Worm (Caenorhabditis elegans): ENCODE data around the gene cnc-1.
A peak's percentile ranks its signal among the peaks of the same experiment; 100 is the strongest.

cnc-1 gene

DNA sequence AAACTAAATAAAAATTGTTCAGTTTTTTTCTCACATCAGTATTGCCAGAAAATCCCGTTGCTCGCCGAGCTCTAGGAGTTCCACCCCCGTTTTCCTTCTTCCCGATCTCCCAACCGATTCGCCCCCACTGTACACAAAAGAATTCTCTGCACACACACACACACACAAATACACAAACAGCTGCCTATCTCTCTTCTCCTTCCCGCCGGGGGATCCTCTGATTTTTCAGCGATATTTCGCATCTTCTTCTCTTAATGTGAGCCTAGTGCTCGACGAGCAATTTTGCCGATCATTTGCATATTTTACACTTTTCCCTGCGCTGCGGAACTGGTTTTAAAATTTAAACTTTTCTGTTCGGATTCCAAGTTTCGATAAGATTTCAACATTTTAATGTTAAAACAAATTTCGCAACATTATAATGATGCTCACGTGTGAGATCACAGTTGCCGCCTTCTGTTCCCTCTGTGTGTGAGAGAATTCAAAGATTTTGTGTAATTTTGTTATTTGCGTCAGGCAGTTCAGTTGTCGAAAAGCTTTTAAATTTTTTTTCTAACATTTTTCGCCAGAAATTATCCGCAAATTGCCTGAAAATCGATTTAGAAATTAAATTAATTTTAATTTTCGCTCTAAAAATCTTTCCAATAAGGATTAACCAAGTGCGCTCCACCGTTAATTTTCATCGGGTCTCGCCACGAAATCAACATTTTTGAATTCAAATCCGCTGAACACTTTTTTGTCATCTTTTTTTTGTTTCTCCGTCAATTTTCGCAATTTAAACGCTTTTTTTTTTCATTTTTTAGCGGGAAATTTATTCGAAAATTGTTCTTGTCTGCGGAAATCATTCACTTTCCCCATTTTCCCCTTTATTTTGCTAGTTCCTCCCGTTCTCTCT is 27.2 kb upstream of the cnc-1 start:
- peak; percentile 47 for TF ChIP-seq lsy-2 (tag; optimal IDR thresholded peaks at IDR 0.05)
- no peak for TF ChIP-seq tbx-8 (GFP tag; optimal IDR thresholded peaks at IDR 0.05)
- TF ChIP-seq nhr-237 (tag; optimal IDR thresholded peaks at IDR 0.05) = peak; percentile 10
- TF ChIP-seq hlh-1 (tag; optimal IDR thresholded peaks at IDR 0.05) = peak; percentile 95
- no peak for TF ChIP-seq bed-3 (GFP tag; optimal IDR thresholded peaks at IDR 0.05)
- TF ChIP-seq unc-62 (GFP tag; optimal IDR thresholded peaks at IDR 0.05) = peak; percentile 23
- no peak for TF ChIP-seq ceh-83 (GFP tag; optimal IDR thresholded peaks at IDR 0.05)
- TF ChIP-seq blmp-1 (tag; optimal IDR thresholded peaks at IDR 0.05) = no peak
- peak; percentile 64 for TF ChIP-seq unc-120 (tag; optimal IDR thresholded peaks at IDR 0.05; ENCODE audit: poor library complexity, severe bottlenecking)
- peak; percentile 32 for TF ChIP-seq pha-4 (tag; optimal IDR thresholded peaks at IDR 0.05)
- peak; percentile 80 for TF ChIP-seq ces-1 (GFP tag; optimal IDR thresholded peaks at IDR 0.05)
- TF ChIP-seq mep-1 (tag; optimal IDR thresholded peaks at IDR 0.05) = peak; percentile 64

DNA sequence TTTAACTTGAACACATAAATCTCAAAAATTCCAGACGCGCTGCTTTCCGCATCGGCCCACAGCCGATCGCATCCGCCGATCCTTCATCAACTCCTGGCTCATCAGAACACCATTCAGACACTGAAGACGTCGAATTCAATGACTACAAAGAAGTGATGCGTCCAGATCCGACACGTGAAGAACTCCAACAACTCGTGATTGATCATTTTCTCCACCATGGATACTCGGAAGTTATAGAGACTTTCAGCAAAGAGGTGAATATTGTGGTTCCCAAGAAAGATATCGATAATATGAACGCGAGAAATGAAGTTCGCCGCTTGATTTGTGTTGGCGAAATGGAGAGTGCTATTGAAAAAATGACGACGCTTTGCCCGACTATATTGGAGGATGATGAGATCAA is 24.8 kb upstream of the cnc-1 start:
- TF ChIP-seq blmp-1 (tag; optimal IDR thresholded peaks at IDR 0.05) = no peak
- TF ChIP-seq flh-1 (GFP tag; optimal IDR thresholded peaks at IDR 0.05) = no peak
- no peak for TF ChIP-seq sem-2 (GFP tag; optimal IDR thresholded peaks at IDR 0.05)
- TF ChIP-seq lin-13 (tag; optimal IDR thresholded peaks at IDR 0.05) = no peak
- TF ChIP-seq ceh-39 (tag; optimal IDR thresholded peaks at IDR 0.05) = no peak
- TF ChIP-seq ceh-83 (GFP tag; optimal IDR thresholded peaks at IDR 0.05) = no peak
- TF ChIP-seq mls-2 (tag; optimal IDR thresholded peaks at IDR 0.05) = no peak
- TF ChIP-seq pha-4 (tag; optimal IDR thresholded peaks at IDR 0.05) = no peak
- no peak for TF ChIP-seq mab-5 (tag; optimal IDR thresholded peaks at IDR 0.05)
- TF ChIP-seq snpc-4 (tag; optimal IDR thresholded peaks at IDR 0.05) = no peak
- TF ChIP-seq ces-1 (GFP tag; optimal IDR thresholded peaks at IDR 0.05) = no peak
- TF ChIP-seq tbx-8 (GFP tag; optimal IDR thresholded peaks at IDR 0.05) = no peak
- TF ChIP-seq cnd-1 (tag; optimal IDR thresholded peaks at IDR 0.05) = no peak

DNA sequence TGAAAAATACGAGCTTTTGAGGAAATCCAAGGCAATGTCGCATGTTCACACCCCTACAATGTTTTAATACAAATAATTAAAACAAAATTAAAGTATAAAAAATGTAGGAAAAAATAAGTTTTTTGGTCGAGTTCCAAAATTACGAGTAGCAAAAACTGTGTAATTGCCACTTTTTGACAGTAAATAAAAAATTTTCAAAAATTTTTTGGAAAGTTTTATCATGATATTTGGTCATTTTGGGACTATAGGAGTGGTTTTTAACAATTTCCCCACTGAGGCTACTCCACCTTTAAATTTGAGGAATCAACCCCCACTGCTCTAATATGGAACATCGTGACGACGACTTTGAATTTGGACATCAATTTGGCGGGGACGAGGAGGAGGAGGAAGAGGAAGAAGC is 23.4 kb upstream of the cnc-1 start, which contains the start of gene gid-8:
Gene gid-8, plus strand, starts transcription at position 301 of the 400 bp plus-strand sequence.
- TF ChIP-seq snpc-4 (tag; optimal IDR thresholded peaks at IDR 0.05) = no peak

DNA sequence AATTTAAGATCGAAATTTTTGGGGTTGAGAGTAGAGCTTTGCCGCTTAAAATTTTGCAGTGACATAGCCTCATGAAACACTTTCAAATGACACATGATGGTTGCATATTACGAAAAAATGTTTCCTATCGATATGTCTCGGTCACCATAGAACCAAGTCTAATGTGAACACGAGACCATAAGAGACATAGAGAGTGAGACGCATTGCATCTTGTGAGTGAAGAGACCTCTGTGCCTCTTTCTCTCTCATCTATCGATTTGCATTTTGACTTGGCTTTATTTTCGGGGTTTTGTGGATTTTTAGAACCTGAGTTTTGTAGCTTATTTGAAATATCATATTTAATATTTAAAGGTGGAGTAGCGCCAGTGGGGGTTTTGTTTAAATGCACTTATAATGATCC is 22.9 kb upstream of the cnc-1 start:
- TF ChIP-seq unc-120 (tag; optimal IDR thresholded peaks at IDR 0.05; ENCODE audit: poor library complexity, severe bottlenecking) (peak; percentile 23), lin-32 (GFP tag; optimal IDR thresholded peaks at IDR 0.05) (no peak), pha-4 (tag; optimal IDR thresholded peaks at IDR 0.05) (no peak), unc-62 (GFP tag; optimal IDR thresholded peaks at IDR 0.05) (no peak), mls-2 (tag; optimal IDR thresholded peaks at IDR 0.05) (no peak), bed-3 (GFP tag; optimal IDR thresholded peaks at IDR 0.05) (no peak), ceh-43 (GFP tag; optimal IDR thresholded peaks at IDR 0.05) (no peak)

DNA sequence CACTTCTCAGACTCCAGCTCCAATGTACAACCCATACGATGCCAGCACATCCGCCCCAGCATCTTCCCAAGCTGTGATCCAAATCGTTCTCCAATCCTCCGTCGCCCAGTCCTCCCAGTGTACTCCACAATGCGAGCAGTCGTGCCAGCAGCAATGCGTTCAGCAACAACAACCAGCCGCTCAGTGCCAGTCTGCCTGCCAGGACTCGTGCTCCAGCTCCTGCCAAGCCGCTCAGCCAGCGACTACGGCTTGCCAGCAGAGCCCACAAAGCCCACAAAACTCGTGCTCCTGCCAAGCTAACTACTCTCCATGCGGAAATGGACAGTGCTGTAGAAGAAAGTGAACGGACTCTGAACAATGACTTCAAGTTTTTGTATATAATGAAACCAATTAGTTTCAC is 21.9 kb upstream of the cnc-1 start:
- TF ChIP-seq unc-120 (tag; optimal IDR thresholded peaks at IDR 0.05; ENCODE audit: poor library complexity, severe bottlenecking) = no peak
- TF ChIP-seq snpc-4 (tag; optimal IDR thresholded peaks at IDR 0.05) = no peak
- TF ChIP-seq drap-1 (GFP tag; optimal IDR thresholded peaks at IDR 0.05) = no peak
- TF ChIP-seq ztf-11 (tag; optimal IDR thresholded peaks at IDR 0.05) = no peak
- no peak for TF ChIP-seq flh-1 (GFP tag; optimal IDR thresholded peaks at IDR 0.05)
- TF ChIP-seq ham-2 (GFP tag; optimal IDR thresholded peaks at IDR 0.05) = no peak
- no peak for TF ChIP-seq bed-3 (GFP tag; optimal IDR thresholded peaks at IDR 0.05)
- no peak for TF ChIP-seq hlh-1 (tag; optimal IDR thresholded peaks at IDR 0.05)
- no peak for TF ChIP-seq ces-1 (GFP tag; optimal IDR thresholded peaks at IDR 0.05)
- no peak for TF ChIP-seq mls-2 (tag; optimal IDR thresholded peaks at IDR 0.05)
- no peak for TF ChIP-seq unc-62 (GFP tag; optimal IDR thresholded peaks at IDR 0.05)
- TF ChIP-seq mep-1 (tag; optimal IDR thresholded peaks at IDR 0.05) = no peak
- TF ChIP-seq ceh-39 (tag; optimal IDR thresholded peaks at IDR 0.05) = no peak

- TF ChIP-seq unc-62 (GFP tag; optimal IDR thresholded peaks at IDR 0.05) (no peak), ztf-11 (tag; optimal IDR thresholded peaks at IDR 0.05) (no peak), unc-39 (tag; optimal IDR thresholded peaks at IDR 0.05) (no peak), lin-13 (tag; optimal IDR thresholded peaks at IDR 0.05) (no peak), ceh-83 (GFP tag; optimal IDR thresholded peaks at IDR 0.05) (no peak), cnd-1 (tag; optimal IDR thresholded peaks at IDR 0.05) (no peak)
Measured at ce11 chrV:1464543-1465040, 20.5 kb upstream of the cnc-1 start, which contains the start of the genes fpn-1.2 and pqn-54. TSS of gene fpn-1.2 (minus strand) at chrV:1464699. TSS of gene pqn-54 (plus strand) at chrV:1464990.
